Worm (Caenorhabditis elegans) whole organism, L4 larva: ENCODE results near the gene Y41E3.7.

Experiments
- R02D3.7 ChIP-seq: fragments of 150-350 bp; sonication (generic microtip); optimal IDR thresholded peaks from 3 replicates; lab custom pipeline; 2014; ENCODE audit warnings: missing biosample characterization, missing genetic modification characterization
- Y5F2A.4 ChIP-seq: fragments of 200-800 bp; sonication (Bioruptor generic); optimal IDR thresholded peaks from 2 replicates; lab custom pipeline; 2018; ENCODE audit warnings: mild to moderate bottlenecking, missing genetic modification characterization, missing compliant biosample characterization
- Y75B8A.6 ChIP-seq: fragments of 200-800 bp; sonication (Bioruptor generic); IDR thresholded peaks from 2 replicates; pipeline ENCODE4 v1.3.6; 2022; ENCODE audit warnings: missing genetic modification reagents, missing genetic modification characterization, missing compliant biosample characterization
- aha-1 ChIP-seq: fragments of 150-350 bp; peaks from one replicate; lab custom pipeline; 2014; ENCODE audit warnings: missing biosample characterization, missing genetic modification characterization
- ceh-28 ChIP-seq: fragments of 150-350 bp; optimal IDR thresholded peaks from 2 replicates; lab custom pipeline; 2014; ENCODE audit warnings: missing biosample characterization, missing genetic modification reagents, missing genetic modification characterization
- ceh-32 ChIP-seq: sonication (generic microtip); optimal IDR thresholded peaks from 2 replicates; lab custom pipeline; 2016; ENCODE audit warnings: mild to moderate bottlenecking, missing genetic modification characterization, missing compliant biosample characterization; ENCODE audit not compliant: poor library complexity
- ceh-62 ChIP-seq: sonication (generic microtip); optimal IDR thresholded peaks from 2 replicates; lab custom pipeline; 2017; ENCODE audit warnings: missing biosample characterization, missing genetic modification characterization
- ceh-82 ChIP-seq: sonication (generic microtip); optimal IDR thresholded peaks from 2 replicates; lab custom pipeline; 2017; ENCODE audit warnings: missing biosample characterization, missing genetic modification characterization
- ces-1 ChIP-seq: fragments of 150-350 bp; sonication (generic microtip); optimal IDR thresholded peaks from 4 replicates; lab custom pipeline; 2014; ENCODE audit warnings: missing biosample characterization, missing genetic modification reagents, missing genetic modification characterization
- ctbp-1 ChIP-seq: fragments of 200-800 bp; sonication (Bioruptor generic); IDR thresholded peaks from 2 replicates; pipeline ENCODE4 v1.3.6; 2022; ENCODE audit warnings: missing genetic modification reagents, missing genetic modification characterization, missing compliant biosample characterization
- daf-12 ChIP-seq: fragments of 150-350 bp; optimal IDR thresholded peaks from 2 replicates; lab custom pipeline; 2014; ENCODE audit warnings: missing biosample characterization, missing genetic modification reagents, missing genetic modification characterization
- daf-16 ChIP-seq, 3 experiments: sonication (generic microtip); optimal IDR thresholded peaks; 2 replicates each; lab custom pipeline; 2016 to 2017; ENCODE audit warnings: missing genetic modification characterization in 3 of 3, missing genetic modification reagents in 3 of 3, mild to moderate bottlenecking in 2 of 3, missing compliant biosample characterization in 2 of 3, missing biosample characterization in 1 of 3, moderate library complexity in 1 of 3
- daf-19 ChIP-seq: fragments of 200-800 bp; sonication (Bioruptor generic); conservative IDR thresholded peaks from 2 replicates; pipeline ENCODE4 v1.3.6; 2022; ENCODE audit warnings: missing genetic modification characterization, missing compliant biosample characterization
- dpl-1 ChIP-seq: fragments of 150-350 bp; optimal IDR thresholded peaks from 2 replicates; lab custom pipeline; 2014; ENCODE audit warnings: missing biosample characterization, missing genetic modification reagents, missing genetic modification characterization
- duxl-1 ChIP-seq: sonication (generic microtip); optimal IDR thresholded peaks from 2 replicates; lab custom pipeline; 2016; ENCODE audit warnings: mild to moderate bottlenecking, missing genetic modification characterization, moderate library complexity, missing compliant biosample characterization; ENCODE audit not compliant: poor library complexity
- egl-43 ChIP-seq: fragments of 200-800 bp; sonication (Bioruptor generic); IDR thresholded peaks from 2 replicates; pipeline ENCODE4 v1.3.6; 2022; ENCODE audit warnings: missing genetic modification reagents, missing genetic modification characterization, missing compliant biosample characterization
- fos-1 ChIP-seq: fragments of 150-350 bp; optimal IDR thresholded peaks from 2 replicates; lab custom pipeline; 2014; ENCODE audit warnings: missing biosample characterization, missing genetic modification characterization
- hmg-1.1 ChIP-seq: fragments of 200-800 bp; sonication (Bioruptor generic); IDR thresholded peaks from 2 replicates; pipeline ENCODE4 v1.3.6; 2022; ENCODE audit warnings: missing genetic modification reagents, missing genetic modification characterization, missing compliant biosample characterization
- lim-7 ChIP-seq: fragments of 200-800 bp; sonication (Bioruptor generic); IDR thresholded peaks from 2 replicates; pipeline ENCODE4 v1.3.6; 2022; ENCODE audit warnings: missing genetic modification characterization, missing compliant biosample characterization
- lin-13 ChIP-seq: fragments of 150-350 bp; optimal IDR thresholded peaks from 2 replicates; lab custom pipeline; 2014; ENCODE audit warnings: missing biosample characterization, missing genetic modification reagents, missing genetic modification characterization
- lin-15B ChIP-seq: fragments of 150-350 bp; sonication (generic microtip); optimal IDR thresholded peaks from 3 replicates; lab custom pipeline; 2014; ENCODE audit warnings: missing biosample characterization, missing genetic modification characterization
- lin-29 ChIP-seq: fragments of 200-800 bp; sonication (Bioruptor generic); IDR thresholded peaks from 2 replicates; pipeline ENCODE4 v1.3.6; 2022; ENCODE audit warnings: missing genetic modification reagents, missing genetic modification characterization, missing compliant biosample characterization
- lin-38 ChIP-seq: fragments of 200-800 bp; sonication (Bioruptor generic); IDR thresholded peaks from 2 replicates; pipeline ENCODE4 v1.3.6; 2022; ENCODE audit warnings: missing genetic modification reagents, missing genetic modification characterization, missing compliant biosample characterization
- lin-39 ChIP-seq: fragments of 150-350 bp; optimal IDR thresholded peaks from 2 replicates; lab custom pipeline; 2014; ENCODE audit warnings: missing biosample characterization, missing genetic modification reagents, missing genetic modification characterization
- mdl-1 ChIP-seq, 2 experiments: fragments of 150-350 bp in 1 of 2; sonication (generic microtip) in 1 of 2; optimal IDR thresholded peaks; 2 replicates each; lab custom pipeline; 2014 to 2017; ENCODE audit warnings: missing biosample characterization in 2 of 2, missing genetic modification characterization in 2 of 2
- mep-1 ChIP-seq: fragments of 150-350 bp; sonication (generic microtip); optimal IDR thresholded peaks from 3 replicates; lab custom pipeline; 2014; ENCODE audit warnings: missing biosample characterization, missing genetic modification characterization
- mes-2 ChIP-seq: sonication (generic microtip); optimal IDR thresholded peaks from 2 replicates; lab custom pipeline; 2016; ENCODE audit warnings: missing genotype, mild to moderate bottlenecking, missing genetic modification characterization, missing compliant biosample characterization; ENCODE audit not compliant: poor library complexity, severe bottlenecking
- mxl-2 ChIP-seq: fragments of 200-800 bp; sonication (Bioruptor generic); conservative IDR thresholded peaks from 2 replicates; pipeline ENCODE4 v1.3.6; 2022; ENCODE audit warnings: missing genetic modification reagents, missing genetic modification characterization, missing compliant biosample characterization
- mxl-3 ChIP-seq: fragments of 200-800 bp; sonication (Bioruptor generic); optimal IDR thresholded peaks from 2 replicates; lab custom pipeline; 2018; ENCODE audit warnings: mild to moderate bottlenecking, missing genetic modification characterization, missing compliant biosample characterization
- nhr-102 ChIP-seq: sonication (generic microtip); optimal IDR thresholded peaks from 2 replicates; lab custom pipeline; 2016; ENCODE audit warnings: mild to moderate bottlenecking, missing genetic modification characterization, moderate library complexity, missing compliant biosample characterization
- nhr-111 ChIP-seq: fragments of 200-800 bp; sonication (Bioruptor generic); optimal IDR thresholded peaks from 2 replicates; lab custom pipeline; 2018; ENCODE audit warnings: mild to moderate bottlenecking, missing genetic modification characterization, missing compliant biosample characterization
- nhr-237 ChIP-seq: sonication (generic microtip); optimal IDR thresholded peaks from 2 replicates; lab custom pipeline; 2017; ENCODE audit warnings: missing biosample characterization, missing genetic modification characterization
- nhr-25 ChIP-seq: sonication (generic microtip); optimal IDR thresholded peaks from 2 replicates; lab custom pipeline; 2017; ENCODE audit warnings: missing genetic modification characterization, mild to moderate bottlenecking, missing compliant biosample characterization, antibody characterized with exemption, moderate library complexity, borderline replicate concordance; ENCODE audit not compliant: insufficient read depth
- nhr-48 ChIP-seq: sonication (generic microtip); optimal IDR thresholded peaks from 2 replicates; lab custom pipeline; 2016; ENCODE audit warnings: mild to moderate bottlenecking, missing genetic modification characterization, missing compliant biosample characterization
- php-3 ChIP-seq: fragments of 200-800 bp; sonication (Bioruptor generic); IDR thresholded peaks from 2 replicates; pipeline ENCODE4 v1.3.6; 2022; ENCODE audit warnings: missing genetic modification reagents, missing genetic modification characterization, missing compliant biosample characterization
- rbr-2 ChIP-seq: sonication (generic microtip); optimal IDR thresholded peaks from 2 replicates; lab custom pipeline; 2016; ENCODE audit warnings: missing genotype, missing genetic modification characterization, missing compliant biosample characterization
- set-16 ChIP-seq: fragments of 200-800 bp; sonication (Bioruptor generic); IDR thresholded peaks from 2 replicates; pipeline ENCODE4 v1.3.6; 2022; ENCODE audit warnings: missing genetic modification reagents, missing genetic modification characterization, missing compliant biosample characterization
- skn-1 ChIP-seq: fragments of 150-350 bp; optimal IDR thresholded peaks from 2 replicates; lab custom pipeline; 2014; ENCODE audit warnings: missing biosample characterization, missing genetic modification characterization
- snpc-1.2 ChIP-seq: fragments of 200-800 bp; sonication (Bioruptor generic); IDR thresholded peaks from 2 replicates; pipeline ENCODE4 v1.3.6; 2022; ENCODE audit warnings: missing genetic modification reagents, missing genetic modification characterization, missing compliant biosample characterization
- snpc-4 ChIP-seq: fragments of 150-350 bp; optimal IDR thresholded peaks from 2 replicates; lab custom pipeline; 2014; ENCODE audit warnings: missing biosample characterization, missing genetic modification characterization
- spr-3 ChIP-seq: fragments of 200-800 bp; sonication (Bioruptor generic); optimal IDR thresholded peaks from 2 replicates; lab custom pipeline; 2018; ENCODE audit warnings: mild to moderate bottlenecking, missing genetic modification characterization, missing compliant biosample characterization
- unc-130 ChIP-seq: sonication (generic microtip); optimal IDR thresholded peaks from 2 replicates; lab custom pipeline; 2016; ENCODE audit warnings: missing genetic modification reagents, missing genetic modification characterization, missing compliant biosample characterization
- unc-62 ChIP-seq, 3 experiments: fragments of 150-350 bp in 1 of 3; sonication (generic microtip); optimal IDR thresholded peaks in 2 of 3; peaks in 1 of 3; 1 replicate in 1 of 3; 2 replicates in 2 of 3; lab custom pipeline; 2014 to 2017; ENCODE audit warnings: missing biosample characterization in 3 of 3, missing genetic modification characterization in 3 of 3, missing genetic modification reagents in 3 of 3, missing genotype in 1 of 3
- vab-7 ChIP-seq: fragments of 200-800 bp; sonication (Bioruptor generic); IDR thresholded peaks from 2 replicates; pipeline ENCODE4 v1.3.6; 2022; ENCODE audit warnings: missing genetic modification reagents, missing genetic modification characterization, missing compliant biosample characterization
- zag-1 ChIP-seq: fragments of 150-350 bp; optimal IDR thresholded peaks from 2 replicates; lab custom pipeline; 2014; ENCODE audit warnings: missing biosample characterization, missing genetic modification characterization
- zip-11 ChIP-seq: fragments of 200-800 bp; sonication (Bioruptor generic); IDR thresholded peaks from 2 replicates; pipeline ENCODE4 v1.3.6; 2022; ENCODE audit warnings: missing genetic modification characterization, missing compliant biosample characterization
- zip-2 ChIP-seq: fragments of 150-350 bp; optimal IDR thresholded peaks from 2 replicates; lab custom pipeline; 2014; ENCODE audit warnings: missing biosample characterization, missing genetic modification characterization
- ztf-7 ChIP-seq: fragments of 150-350 bp; optimal IDR thresholded peaks from 2 replicates; lab custom pipeline; 2014; ENCODE audit warnings: missing biosample characterization, missing genetic modification characterization

Gene Y41E3.7

DNA sequence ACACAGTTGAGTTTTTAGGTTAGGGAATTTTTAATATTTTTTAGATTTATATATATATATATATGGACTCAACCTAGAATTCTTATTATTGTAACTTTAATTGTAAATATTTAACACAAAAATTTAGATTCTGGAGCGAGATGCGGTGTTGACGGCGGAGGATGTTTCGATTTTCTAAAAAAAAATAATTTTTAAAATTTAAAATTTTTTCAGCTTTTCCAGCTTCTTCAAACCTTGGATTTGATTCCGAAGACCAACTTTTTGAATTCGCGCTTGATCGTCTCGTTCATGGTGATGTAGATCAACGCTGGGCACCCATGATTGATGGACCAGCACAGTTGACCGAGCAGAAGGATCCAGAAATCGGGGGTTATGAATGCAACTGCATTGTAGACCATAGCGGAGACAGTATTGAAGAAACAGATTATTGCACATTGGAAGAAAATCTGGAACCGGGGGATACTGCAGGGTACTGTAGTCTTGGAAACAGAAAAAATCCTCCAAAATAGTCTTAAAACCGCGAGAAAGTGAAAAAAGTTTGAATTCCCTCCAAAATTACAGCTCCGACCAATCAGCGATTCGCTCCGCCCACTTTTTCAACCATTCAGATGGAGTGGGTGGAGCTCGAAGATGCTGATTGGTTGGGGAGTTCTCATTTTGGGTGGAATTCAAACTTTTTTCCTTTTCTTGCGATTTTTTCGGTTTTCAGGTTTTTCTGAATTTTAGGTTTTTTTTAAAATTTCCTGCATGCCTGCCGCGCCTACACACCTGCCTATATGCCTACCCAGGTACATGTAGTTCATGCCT lies 35.7 kb downstream of the Y41E3.7 start:
- no peak for TF ChIP-seq zip-11 (GFP tag; lab: Robert Waterston, UW)
- no peak for TF ChIP-seq mdl-1 (tag; optimal IDR thresholded peaks at IDR 0.05; lab: Kevin White, UChicago)
- TF ChIP-seq dpl-1 (GFP tag; lab: Kevin White, UChicago) = no peak
- peak; percentile 15; the same call in 1 of the 2 replicates for TF ChIP-seq hmg-1.1 (GFP tag; lab: Robert Waterston, UW)
- no peak for TF ChIP-seq set-16
- no peak for TF ChIP-seq mxl-2 (GFP tag; lab: Robert Waterston, UW)
- peak; percentile 37; the same call in 1 of the 2 replicates for TF ChIP-seq vab-7 (GFP tag; lab: Robert Waterston, UW)
- TF ChIP-seq R02D3.7 = no peak
- TF ChIP-seq rbr-2 (tag; lab: Kevin White, UChicago) = no peak
- 0 out of 2 replicates have a peak, but pooled peaks have one; percentile 32 for TF ChIP-seq snpc-1.2 (GFP tag; lab: Robert Waterston, UW)
- no peak for TF ChIP-seq unc-62 (GFP tag; optimal IDR thresholded peaks at IDR 0.05 in 1 of 2; lab: Kevin White, UChicago)
- no peak for TF ChIP-seq unc-62 (tag; optimal IDR thresholded peaks at IDR 0.05; lab: Kevin White, UChicago)
- no peak for TF ChIP-seq ztf-7
- no peak for TF ChIP-seq fos-1
- TF ChIP-seq zip-2 (tag; lab: Kevin White, UChicago) = no peak
- TF ChIP-seq mxl-3 (GFP tag; lab: Kevin White, UChicago) = no peak
- no peak for TF ChIP-seq lin-15B
- no peak for TF ChIP-seq nhr-48 (tag; lab: Kevin White, UChicago)
- no peak for TF ChIP-seq ceh-82 (tag; lab: Kevin White, UChicago)
- TF ChIP-seq lin-38 (GFP tag; lab: Robert Waterston, UW) = peak; percentile 42
- TF ChIP-seq skn-1 (tag; lab: Kevin White, UChicago) = no peak
- no peak for TF ChIP-seq daf-16 (GFP tag; optimal IDR thresholded peaks at IDR 0.05; lab: Kevin White, UChicago)
- TF ChIP-seq daf-16 (tag; optimal IDR thresholded peaks at IDR 0.05; lab: Kevin White, UChicago) = no peak
- no peak for TF ChIP-seq ceh-62 (tag; lab: Kevin White, UChicago)
- TF ChIP-seq nhr-102 = peak; percentile 29
- no peak for TF ChIP-seq nhr-111 (GFP tag; lab: Kevin White, UChicago)
- no peak for TF ChIP-seq nhr-237 (tag; lab: Kevin White, UChicago)
- TF ChIP-seq daf-12 (tag; lab: Kevin White, UChicago) = no peak
- TF ChIP-seq unc-130 (GFP tag; lab: Kevin White, UChicago) = peak; percentile 1
- no peak for TF ChIP-seq spr-3 (GFP tag; lab: Kevin White, UChicago)
- no peak for TF ChIP-seq mep-1 (tag; lab: Kevin White, UChicago)
- TF ChIP-seq lim-7 (GFP tag; lab: Robert Waterston, UW) = 0 out of 2 replicates have a peak, but pooled peaks have one; percentile 7
- no peak for TF ChIP-seq nhr-25 (tag; lab: Kevin White, UChicago)
- no peak for TF ChIP-seq lin-29 (GFP tag; lab: Robert Waterston, UW)
- TF ChIP-seq mes-2 = peak; percentile 30
- no peak for TF ChIP-seq Y75B8A.6 (GFP tag; lab: Robert Waterston, UW)
- peak; percentile 6 for TF ChIP-seq duxl-1 (tag; lab: Kevin White, UChicago)
- TF ChIP-seq aha-1 (tag; lab: Kevin White, UChicago) = peak; percentile 76
- TF ChIP-seq snpc-4 (tag; lab: Kevin White, UChicago) = no peak
- TF ChIP-seq ctbp-1 (GFP tag; lab: Robert Waterston, UW) = no peak
- TF ChIP-seq ceh-32 (tag; lab: Kevin White, UChicago) = no peak
- no peak for TF ChIP-seq zag-1 (tag; lab: Kevin White, UChicago)
- no peak for TF ChIP-seq php-3 (GFP tag; lab: Robert Waterston, UW)
- TF ChIP-seq lin-13 (GFP tag; lab: Kevin White, UChicago) = no peak
- TF ChIP-seq daf-19 = no peak
- TF ChIP-seq ces-1 = no peak
- TF ChIP-seq Y5F2A.4 = no peak
- 0 out of 2 replicates have a peak, but pooled peaks have one; percentile 8 for TF ChIP-seq egl-43
- TF ChIP-seq ceh-28 (tag; lab: Kevin White, UChicago) = no peak
- no peak for TF ChIP-seq lin-39
